Fruit fly (Drosophila melanogaster): ENCODE data around the gene Rox8.

Gene Rox8

dm6 chr3R:24037538-24038265 lies 10.4 kb downstream of the Rox8 start, which contains the start of gene spas (continued):
- TF ChIP-seq sima (GFP tag; optimal IDR thresholded peaks at IDR 0.05), result no peak
- TF ChIP-seq croc (GFP tag; conservative IDR thresholded peaks at IDR 0.05), result peak; percentile 56; the same call in 2 of the 3 replicates
- TF ChIP-seq sna (GFP tag; IDR thresholded peaks at IDR 0.05; ENCODE audit: partially characterized antibody), result peak; percentile 96
- peak; percentile 55 for TF ChIP-seq CG10209 (GFP tag; optimal IDR thresholded peaks at IDR 0.05)
- TF ChIP-seq CG31365 (tag; optimal IDR thresholded peaks at IDR 0.05), result no peak
- TF ChIP-seq Sry-δ (GFP tag; optimal IDR thresholded peaks at IDR 0.05), result peak; percentile 95
- no peak for TF ChIP-seq scrt (GFP tag; optimal IDR thresholded peaks at IDR 0.05)
- peak; percentile 44; the same call in 1 of the 2 replicates for TF ChIP-seq CG11085 (GFP tag; IDR thresholded peaks at IDR 0.05)
- TF ChIP-seq Atf6 (GFP tag; IDR thresholded peaks at IDR 0.05), result 0 out of 2 replicates have a peak, but pooled peaks have one; percentile 5
- peak; percentile 75 for TF ChIP-seq ind (GFP tag; optimal IDR thresholded peaks at IDR 0.05)
- TF ChIP-seq pan (optimal IDR thresholded peaks at IDR 0.05), result no peak
- TF ChIP-seq pan (GFP tag; optimal IDR thresholded peaks at IDR 0.05 in 1 of 2, IDR thresholded peaks at IDR 0.05 in 1 of 2), result peak in 1 of 2 experiments; percentile 67
- peak; percentile 43 for TF ChIP-seq CG18476 (GFP tag; optimal IDR thresholded peaks at IDR 0.05)
- peak; percentile 72; the same call in 1 of the 2 replicates for TF ChIP-seq CG14014 (GFP tag; IDR thresholded peaks at IDR 0.05)
- TF ChIP-seq CG31224 (GFP tag; IDR thresholded peaks at IDR 0.05), result peak; percentile 70
- no peak for TF ChIP-seq CG15479 (GFP tag; optimal IDR thresholded peaks at IDR 0.05)
- peak; percentile 48 for TF ChIP-seq CG1233 (GFP tag; optimal IDR thresholded peaks at IDR 0.05)
- peak; percentile 96 for TF ChIP-seq sens (GFP tag)
- peak; percentile 90 for TF ChIP-seq Doc3 (GFP tag; IDR thresholded peaks at IDR 0.05; ENCODE audit: partially characterized antibody)
- peak; percentile 46 for TF ChIP-seq Fer3 (tag; optimal IDR thresholded peaks at IDR 0.05)
- TF ChIP-seq CG4820 (GFP tag; optimal IDR thresholded peaks at IDR 0.05), result peak; percentile 58
- peak; percentile 81 for TF ChIP-seq Ptx1 (GFP tag; IDR thresholded peaks at IDR 0.05)
- TF ChIP-seq CG7556 (GFP tag; optimal IDR thresholded peaks at IDR 0.05), result peak; percentile 49
- TF ChIP-seq trem (tag; optimal IDR thresholded peaks at IDR 0.05), result peak; percentile 84
- TF ChIP-seq CG9727 (GFP tag; optimal IDR thresholded peaks at IDR 0.05), result peak; percentile 83
- peak; percentile 61 for TF ChIP-seq CG18262 (tag; optimal IDR thresholded peaks at IDR 0.05)
- no peak for TF ChIP-seq Sox100B (GFP tag; optimal IDR thresholded peaks at IDR 0.05)
- TF ChIP-seq Hr78 (GFP tag; optimal IDR thresholded peaks at IDR 0.05), result no peak
- no peak for TF ChIP-seq Doc2 (GFP tag; IDR thresholded peaks at IDR 0.05)
- TF ChIP-seq bigmax (GFP tag; optimal IDR thresholded peaks at IDR 0.05), result peak; percentile 29
- TF ChIP-seq CG3847 (GFP tag; IDR thresholded peaks at IDR 0.05), result peak; percentile 82
- no peak; the same call in 1 of the 2 replicates for TF ChIP-seq crol (GFP tag; IDR thresholded peaks at IDR 0.05)
- peak; percentile 71 for TF ChIP-seq CG6689 (GFP tag; IDR thresholded peaks at IDR 0.05)
- no peak for TF ChIP-seq nau (GFP tag; optimal IDR thresholded peaks at IDR 0.05)
- peak; percentile 70 for TF ChIP-seq esg (GFP tag; conservative IDR thresholded peaks at IDR 0.05)
- no peak for TF ChIP-seq sr (GFP tag; IDR thresholded peaks at IDR 0.05)
- peak; percentile 65 for TF ChIP-seq CG10267 (tag; optimal IDR thresholded peaks at IDR 0.05)
- TF ChIP-seq cwo (GFP tag; optimal IDR thresholded peaks at IDR 0.05), result no peak
- peak; percentile 87 for TF ChIP-seq HLH4C (GFP tag; IDR thresholded peaks at IDR 0.05; ENCODE audit: partially characterized antibody)
- no peak for TF ChIP-seq CG31388 (GFP tag; optimal IDR thresholded peaks at IDR 0.05)
- TF ChIP-seq Six4 (GFP tag; optimal IDR thresholded peaks at IDR 0.05), result peak; percentile 49
- peak; percentile 61 for TF ChIP-seq CG10959 (GFP tag; IDR thresholded peaks at IDR 0.05)
- peak; percentile 57 for TF ChIP-seq CG3065 (GFP tag; optimal IDR thresholded peaks at IDR 0.05)
- no peak for TF ChIP-seq D (optimal IDR thresholded peaks at IDR 0.05)
- TF ChIP-seq D (GFP tag; optimal IDR thresholded peaks at IDR 0.05), result peak; percentile 35
- TF ChIP-seq CG12769 (tag; optimal IDR thresholded peaks at IDR 0.05), result no peak
- peak; percentile 74 for TF ChIP-seq lilli (GFP tag; optimal IDR thresholded peaks at IDR 0.05)
- TF ChIP-seq CG12071 (GFP tag; optimal IDR thresholded peaks at IDR 0.05), result no peak
- peak; percentile 94 for TF ChIP-seq hbn (GFP tag; IDR thresholded peaks at IDR 0.05; ENCODE audit: partially characterized antibody)

All from whole organism, embryonic.